Worm (Caenorhabditis elegans) whole organism, L1 larva: ENCODE data around the gene Y49E10.25.

Source experiments
- blmp-1 ChIP-seq: fragments of 150-350 bp; optimal IDR thresholded peaks from 2 replicates; lab custom pipeline; 2014; ENCODE audit warnings: missing biosample characterization, missing genetic modification characterization
- ceh-88 ChIP-seq: fragments of 200-800 bp; sonication (Bioruptor generic); IDR thresholded peaks from 2 replicates; pipeline ENCODE4 v1.3.6; 2022; ENCODE audit warnings: missing genetic modification characterization, missing compliant biosample characterization
- ets-5 ChIP-seq: fragments of 200-800 bp; sonication (Bioruptor generic); IDR thresholded peaks from 2 replicates; pipeline ENCODE4 v1.3.6; 2022; ENCODE audit warnings: missing genetic modification characterization, missing compliant biosample characterization
- fkh-10 ChIP-seq: sonication (generic microtip); optimal IDR thresholded peaks from 2 replicates; lab custom pipeline; 2017; ENCODE audit warnings: missing biosample characterization, missing genetic modification reagents, missing genetic modification characterization
- grh-1 ChIP-seq: fragments of 200-800 bp; sonication (Bioruptor generic); IDR thresholded peaks from 2 replicates; pipeline ENCODE4 v1.3.6; 2022; ENCODE audit warnings: missing genetic modification reagents, missing genetic modification characterization, missing compliant biosample characterization
- mef-2 ChIP-seq: fragments of 150-350 bp; optimal IDR thresholded peaks from 2 replicates; lab custom pipeline; 2014; ENCODE audit warnings: missing biosample characterization, missing genetic modification characterization
- nhr-11 ChIP-seq: fragments of 150-350 bp; optimal IDR thresholded peaks from 2 replicates; lab custom pipeline; 2014; ENCODE audit warnings: missing biosample characterization, missing genetic modification characterization
- nhr-90 ChIP-seq: sonication (generic microtip); optimal IDR thresholded peaks from 2 replicates; lab custom pipeline; 2016; ENCODE audit warnings: mild to moderate bottlenecking, missing genetic modification characterization, missing compliant biosample characterization; ENCODE audit not compliant: poor library complexity
- snpc-4 ChIP-seq: fragments of 150-350 bp; optimal IDR thresholded peaks from 2 replicates; lab custom pipeline; 2014; ENCODE audit warnings: missing biosample characterization, missing genetic modification characterization
- unc-130 ChIP-seq: fragments of 150-350 bp; optimal IDR thresholded peaks from 2 replicates; lab custom pipeline; 2017; ENCODE audit warnings: missing biosample characterization, missing genetic modification characterization, inconsistent platforms

ce11 chrIII:12510505-12510904, 18.6 kb upstream of the Y49E10.25 start:
- TF ChIP-seq mef-2 (tag; lab: Kevin White, UChicago) (no peak), blmp-1 (no peak), fkh-10 (no peak), grh-1 (GFP tag; lab: Robert Waterston, UW) (no peak), unc-130 (no peak), nhr-11 (tag; lab: Kevin White, UChicago) (no peak), ceh-88 (GFP tag; lab: Robert Waterston, UW) (no peak), nhr-90 (no peak), ets-5 (no peak), snpc-4 (no peak)
